Fruit fly (Drosophila melanogaster): Measurements from ENCODE around the gene Rrp5.

DNA sequence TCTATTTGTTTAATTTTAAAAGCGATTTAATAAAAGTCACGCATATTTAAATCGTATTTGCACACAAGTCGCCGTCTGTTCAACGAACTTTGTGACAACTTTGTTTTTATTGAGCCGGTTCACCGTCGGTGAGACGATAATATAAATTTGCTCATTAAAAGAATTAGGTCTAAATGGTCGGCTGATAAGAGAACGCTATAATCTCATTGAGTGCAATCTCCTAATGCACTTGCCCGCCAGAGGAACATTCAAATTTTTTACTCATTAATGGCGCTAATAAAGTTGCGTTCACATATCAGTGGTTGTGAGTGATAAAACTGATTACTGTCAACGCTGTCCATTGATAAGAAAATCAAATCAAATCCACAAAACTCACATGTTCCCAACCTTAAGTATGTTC lies 54.4 kb downstream of the Rrp5 start:
- no peak for TF ChIP-seq CG8159 (tag; optimal IDR thresholded peaks at IDR 0.05)
- no peak for TF ChIP-seq Pif1B (GFP tag; optimal IDR thresholded peaks at IDR 0.05)

All from whole organism, pupa.